Worm (Caenorhabditis elegans) whole organism, mixed stage, embryonic: ENCODE measurements around the gene F38G1.3.
A peak's percentile ranks its signal among the peaks of the same experiment; 100 is the strongest.

Experiments used
- M03D4.4 ChIP-seq: sonication (generic microtip); optimal IDR thresholded peaks from 2 replicates; lab custom pipeline; 2017; ENCODE audit warnings: mild to moderate bottlenecking, missing genetic modification characterization, missing compliant biosample characterization
- bed-3 ChIP-seq: fragments of 200-800 bp; sonication (Bioruptor generic); optimal IDR thresholded peaks from 3 replicates; lab custom pipeline; 2018; ENCODE audit warnings: mild to moderate bottlenecking, missing genetic modification characterization, moderate library complexity, missing compliant biosample characterization
- blmp-1 ChIP-seq: fragments of 150-350 bp; optimal IDR thresholded peaks from 2 replicates; lab custom pipeline; 2014; ENCODE audit warnings: missing biosample characterization, missing genetic modification characterization
- ceh-39 ChIP-seq: fragments of 150-350 bp; optimal IDR thresholded peaks from 2 replicates; lab custom pipeline; 2014; ENCODE audit warnings: missing biosample characterization, missing genetic modification characterization
- ceh-43 ChIP-seq: fragments of 200-800 bp; sonication (Bioruptor generic); optimal IDR thresholded peaks from 2 replicates; lab custom pipeline; 2018; ENCODE audit warnings: mild to moderate bottlenecking, missing genetic modification characterization, moderate library complexity, missing compliant biosample characterization
- ceh-83 ChIP-seq: fragments of 200-800 bp; sonication (Bioruptor generic); optimal IDR thresholded peaks from 2 replicates; lab custom pipeline; 2018; ENCODE audit warnings: mild to moderate bottlenecking, missing genetic modification characterization, missing compliant biosample characterization
- ces-1 ChIP-seq: fragments of 150-350 bp; optimal IDR thresholded peaks from 2 replicates; lab custom pipeline; 2014; ENCODE audit warnings: missing biosample characterization, missing genetic modification reagents, missing genetic modification characterization
- cnd-1 ChIP-seq: fragments of 200-800 bp; sonication (Bioruptor generic); optimal IDR thresholded peaks from 2 replicates; lab custom pipeline; 2018; ENCODE audit warnings: mild to moderate bottlenecking, missing genetic modification characterization, missing compliant biosample characterization
- drap-1 ChIP-seq: fragments of 200-800 bp; sonication (Bioruptor generic); optimal IDR thresholded peaks from 3 replicates; lab custom pipeline; 2018; ENCODE audit warnings: mild to moderate bottlenecking, missing genetic modification characterization, missing compliant biosample characterization
- elt-1 ChIP-seq: sonication (generic microtip); optimal IDR thresholded peaks from 2 replicates; lab custom pipeline; 2017; ENCODE audit warnings: missing genetic modification characterization, mild to moderate bottlenecking, missing compliant biosample characterization, antibody characterized with exemption, moderate library complexity, borderline replicate concordance; ENCODE audit not compliant: insufficient read depth
- elt-3 ChIP-seq: fragments of 150-350 bp; optimal IDR thresholded peaks from 2 replicates; lab custom pipeline; 2014; ENCODE audit warnings: missing biosample characterization, missing genetic modification characterization
- flh-1 ChIP-seq: fragments of 200-800 bp; sonication (Bioruptor generic); optimal IDR thresholded peaks from 2 replicates; lab custom pipeline; 2018; ENCODE audit warnings: mild to moderate bottlenecking, missing genetic modification characterization, moderate library complexity, missing compliant biosample characterization
- ham-2 ChIP-seq: fragments of 200-800 bp; sonication (Bioruptor generic); optimal IDR thresholded peaks from 2 replicates; lab custom pipeline; 2018; ENCODE audit warnings: mild to moderate bottlenecking, missing genetic modification characterization, missing compliant biosample characterization
- hlh-1 ChIP-seq: fragments of 150-350 bp; optimal IDR thresholded peaks from 2 replicates; lab custom pipeline; 2014; ENCODE audit warnings: missing biosample characterization, missing genetic modification reagents, missing genetic modification characterization
- lin-13 ChIP-seq: fragments of 150-350 bp; optimal IDR thresholded peaks from 2 replicates; lab custom pipeline; 2014; ENCODE audit warnings: missing biosample characterization, missing genetic modification characterization
- lin-32 ChIP-seq: fragments of 200-800 bp; sonication (Bioruptor generic); optimal IDR thresholded peaks from 2 replicates; lab custom pipeline; 2018; ENCODE audit warnings: mild to moderate bottlenecking, missing genetic modification characterization, missing compliant biosample characterization
- lsy-2 ChIP-seq: fragments of 150-350 bp; optimal IDR thresholded peaks from 2 replicates; lab custom pipeline; 2014; ENCODE audit warnings: missing biosample characterization, missing genetic modification characterization
- mab-5 ChIP-seq: fragments of 150-350 bp; optimal IDR thresholded peaks from 2 replicates; lab custom pipeline; 2014; ENCODE audit warnings: missing biosample characterization, missing genetic modification characterization
- mep-1 ChIP-seq: fragments of 150-350 bp; optimal IDR thresholded peaks from 2 replicates; lab custom pipeline; 2017; ENCODE audit warnings: missing biosample characterization, missing genetic modification reagents, missing genetic modification characterization, inconsistent platforms
- mls-2 ChIP-seq: sonication (generic microtip); optimal IDR thresholded peaks from 2 replicates; lab custom pipeline; 2016; ENCODE audit warnings: mild to moderate bottlenecking, missing genetic modification characterization, moderate library complexity, missing compliant biosample characterization
- nhr-12 ChIP-seq: fragments of 150-350 bp; optimal IDR thresholded peaks from 2 replicates; lab custom pipeline; 2014; ENCODE audit warnings: missing biosample characterization, missing genetic modification characterization
- nhr-2 ChIP-seq: fragments of 150-350 bp; optimal IDR thresholded peaks from 2 replicates; lab custom pipeline; 2014; ENCODE audit warnings: missing biosample characterization, missing genetic modification characterization
- nhr-237 ChIP-seq: fragments of 150-350 bp; optimal IDR thresholded peaks from 2 replicates; lab custom pipeline; 2014; ENCODE audit warnings: missing biosample characterization, missing genetic modification characterization
- nhr-28 ChIP-seq: fragments of 150-350 bp; optimal IDR thresholded peaks from 2 replicates; lab custom pipeline; 2014; ENCODE audit warnings: missing biosample characterization, missing genetic modification characterization
- nhr-76 ChIP-seq: sonication (generic microtip); optimal IDR thresholded peaks from 2 replicates; lab custom pipeline; 2017; ENCODE audit warnings: missing biosample characterization, missing genetic modification characterization
- pha-4 ChIP-seq: fragments of 150-350 bp; optimal IDR thresholded peaks from 2 replicates; lab custom pipeline; 2018; ENCODE audit warnings: missing biosample characterization, missing genetic modification reagents, missing genetic modification characterization
- sem-2 ChIP-seq: fragments of 200-800 bp; sonication (Bioruptor generic); optimal IDR thresholded peaks from 2 replicates; lab custom pipeline; 2018; ENCODE audit warnings: mild to moderate bottlenecking, missing genetic modification characterization, missing compliant biosample characterization
- snpc-4 ChIP-seq: fragments of 150-350 bp; optimal IDR thresholded peaks from 2 replicates; lab custom pipeline; 2014; ENCODE audit warnings: missing biosample characterization, missing genetic modification characterization
- sptf-1 ChIP-seq: sonication (generic microtip); optimal IDR thresholded peaks from 2 replicates; lab custom pipeline; 2017; ENCODE audit warnings: mild to moderate bottlenecking, missing genetic modification characterization, moderate library complexity, missing compliant biosample characterization
- tbx-8 ChIP-seq: fragments of 200-800 bp; sonication (Bioruptor generic); optimal IDR thresholded peaks from 2 replicates; lab custom pipeline; 2018; ENCODE audit warnings: mild to moderate bottlenecking, missing genetic modification characterization, moderate library complexity, missing compliant biosample characterization
- unc-120 ChIP-seq: sonication (generic microtip); optimal IDR thresholded peaks from 2 replicates; lab custom pipeline; 2017; ENCODE audit warnings: missing genetic modification characterization, missing compliant biosample characterization; ENCODE audit not compliant: poor library complexity, severe bottlenecking
- unc-39 ChIP-seq: fragments of 150-350 bp; optimal IDR thresholded peaks from 2 replicates; lab custom pipeline; 2014; ENCODE audit warnings: missing biosample characterization, missing genetic modification characterization
- unc-62 ChIP-seq: fragments of 150-350 bp; optimal IDR thresholded peaks from 2 replicates; lab custom pipeline; 2014; ENCODE audit warnings: missing biosample characterization, missing genetic modification reagents, missing genetic modification characterization
- zip-8 ChIP-seq: fragments of 150-350 bp; optimal IDR thresholded peaks from 2 replicates; lab custom pipeline; 2014; ENCODE audit warnings: missing biosample characterization, missing genetic modification characterization
- ztf-11 ChIP-seq: fragments of 150-350 bp; optimal IDR thresholded peaks from 2 replicates; lab custom pipeline; 2014; ENCODE audit warnings: missing biosample characterization, missing genetic modification characterization

F38G1.3 gene

ce11 chrX:461623-462022 lies 14.7 kb upstream of the F38G1.3 start:
- TF ChIP-seq ceh-43 (no peak), ham-2 (GFP tag; lab: Kevin White, UChicago) (no peak), unc-62 (no peak), hlh-1 (no peak), flh-1 (no peak), cnd-1 (tag; lab: Kevin White, UChicago) (no peak)

- TF ChIP-seq nhr-28 (no peak), cnd-1 (tag; lab: Kevin White, UChicago) (peak; percentile 41)
- TF ChIP-seq, all 35 proteins: peak for 1
These were observed 9.0 kb upstream of the F38G1.3 start for ce11 chrX:467338-467823.

- TF ChIP-seq sem-2 (GFP tag; lab: Kevin White, UChicago) (no peak), mab-5 (tag; lab: Kevin White, UChicago) (no peak), pha-4 (tag; lab: Kevin White, UChicago) (no peak), ceh-39 (tag; lab: Kevin White, UChicago) (no peak), ham-2 (GFP tag; lab: Kevin White, UChicago) (no peak), cnd-1 (tag; lab: Kevin White, UChicago) (no peak), nhr-237 (tag; lab: Kevin White, UChicago) (no peak), blmp-1 (tag; lab: Kevin White, UChicago) (no peak), lsy-2 (tag; lab: Kevin White, UChicago) (no peak)
These were observed 4.8 kb downstream of the F38G1.3 start, which contains the start of gene che-2 for ce11 chrX:481150-481549. Gene che-2, plus strand, starts transcription at chrX:481450.

ce11 chrX:487669-488068 lies 11.3 kb downstream of the F38G1.3 start:
- TF ChIP-seq drap-1 = no peak

ce11 chrX:489635-490105 lies 13.3 kb downstream of the F38G1.3 start, which contains the start of gene egl-17:
Gene egl-17, plus strand, starts transcription at chrX:489685.
- TF ChIP-seq nhr-237 (tag; lab: Kevin White, UChicago) (peak; percentile 41), sptf-1 (tag; lab: Kevin White, UChicago) (peak; percentile 97), ztf-11 (tag; lab: Kevin White, UChicago) (peak; percentile 46), unc-120 (tag; lab: Kevin White, UChicago) (peak; percentile 88), drap-1 (peak; percentile 97), bed-3 (GFP tag; lab: Kevin White, UChicago) (peak; percentile 89), lin-13 (tag; lab: Kevin White, UChicago) (peak; percentile 20), tbx-8 (GFP tag; lab: Kevin White, UChicago) (peak; percentile 91), elt-3 (tag; lab: Kevin White, UChicago) (peak; percentile 34), zip-8 (tag; lab: Kevin White, UChicago) (no peak), ham-2 (GFP tag; lab: Kevin White, UChicago) (peak; percentile 88), elt-1 (tag; lab: Kevin White, UChicago) (no peak), mab-5 (tag; lab: Kevin White, UChicago) (no peak), nhr-2 (tag; lab: Kevin White, UChicago) (no peak), lsy-2 (tag; lab: Kevin White, UChicago) (peak; percentile 46), mep-1 (peak; percentile 64), unc-62 (peak; percentile 74), nhr-28 (peak; percentile 41), hlh-1 (peak; percentile 21), cnd-1 (tag; lab: Kevin White, UChicago) (peak; percentile 96), mls-2 (tag; lab: Kevin White, UChicago) (peak; percentile 97), sem-2 (GFP tag; lab: Kevin White, UChicago) (peak; percentile 87), pha-4 (tag; lab: Kevin White, UChicago) (peak; percentile 57), flh-1 (peak; percentile 88), nhr-12 (tag; lab: Kevin White, UChicago) (peak; percentile 71), snpc-4 (tag; lab: Kevin White, UChicago) (no peak), nhr-76 (tag; lab: Kevin White, UChicago) (no peak), unc-39 (tag; lab: Kevin White, UChicago) (no peak), ceh-43 (peak; percentile 91), ces-1 (GFP tag; lab: Kevin White, UChicago) (peak; percentile 61), ceh-83 (peak; percentile 96), M03D4.4 (peak; percentile 94), lin-32 (GFP tag; lab: Kevin White, UChicago) (peak; percentile 91), blmp-1 (tag; lab: Kevin White, UChicago) (no peak)
